Fruit fly (Drosophila melanogaster) whole organism: ENCODE measurements around the gene CG42240.

Source experiments
- CG8478 ChIP-seq: fragments of >200 bp; optimal IDR thresholded peaks from 2 replicates; lab custom pipeline; 2018; ENCODE audit warnings: inconsistent platforms
- Dll ChIP-seq: fragments of >200 bp; optimal IDR thresholded peaks from 2 replicates; lab custom pipeline; 2017
- EcR ChIP-seq, 2 experiments: fragments of >200 bp; optimal IDR thresholded peaks; 2 replicates each; lab custom pipeline; 2017; ENCODE audit warnings: missing biosample characterization in 2 of 2, missing genetic modification characterization in 2 of 2, missing genetic modification reagents in 2 of 2
- pan ChIP-seq: fragments of >200 bp; optimal IDR thresholded peaks from 2 replicates; lab custom pipeline; 2017
- psq ChIP-seq: fragments of >200 bp; optimal IDR thresholded peaks from 2 replicates; lab custom pipeline; 2017
- usp ChIP-seq: fragments of >200 bp; optimal IDR thresholded peaks from 2 replicates; lab custom pipeline; 2017; ENCODE audit warnings: missing biosample characterization, missing genetic modification characterization, mixed read lengths

Gene CG42240

DNA sequence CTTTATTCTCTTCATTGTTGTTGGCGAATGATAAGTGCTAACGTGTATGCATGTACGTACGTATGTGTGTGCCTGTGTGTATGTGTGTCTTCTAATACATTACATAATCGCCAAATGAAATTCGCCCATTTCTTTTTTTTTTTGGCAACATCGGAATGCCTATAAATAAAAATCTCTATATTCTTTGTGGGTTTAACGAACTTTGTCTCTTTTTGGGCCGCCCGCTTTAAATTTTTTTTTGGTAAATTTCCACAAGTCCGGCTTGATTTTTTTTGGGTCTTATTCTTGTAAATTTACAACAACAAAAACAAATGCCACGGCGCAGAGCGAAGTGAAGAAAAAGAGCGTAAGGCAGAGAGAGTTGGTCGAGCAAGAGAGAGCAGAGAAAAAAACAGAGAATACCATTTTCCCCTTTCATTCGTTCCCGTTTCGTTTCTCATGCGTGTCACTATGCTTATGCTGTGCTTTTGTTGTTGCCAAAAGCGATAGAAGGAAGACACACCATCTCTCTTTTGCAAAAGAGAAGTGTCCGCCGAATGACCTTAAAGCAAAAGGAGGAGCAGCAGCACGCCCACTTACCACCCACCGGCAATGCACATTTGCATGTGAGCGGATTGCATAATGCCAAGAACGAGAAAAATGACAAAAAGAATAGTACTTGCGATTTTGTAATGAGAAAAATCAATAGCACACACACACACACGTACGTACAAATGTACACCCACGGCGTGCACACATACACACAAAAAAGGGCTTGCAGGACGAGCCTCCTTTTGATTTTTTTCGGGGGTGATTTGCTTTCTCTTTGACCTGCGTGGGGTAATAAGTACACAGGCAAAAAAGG is 22.3 kb downstream of the CG42240 start:
- TF ChIP-seq EcR (GFP tag; optimal IDR thresholded peaks at IDR 0.05; lab: Kevin White, UChicago) = no peak
- TF ChIP-seq pan (lab: Kevin White, UChicago) = no peak
- no peak for TF ChIP-seq usp (GFP tag; lab: Kevin White, UChicago)
- no peak for TF ChIP-seq Dll (lab: Kevin White, UChicago)
- no peak for TF ChIP-seq CG8478
- TF ChIP-seq psq (lab: Kevin White, UChicago) = no peak

DNA sequence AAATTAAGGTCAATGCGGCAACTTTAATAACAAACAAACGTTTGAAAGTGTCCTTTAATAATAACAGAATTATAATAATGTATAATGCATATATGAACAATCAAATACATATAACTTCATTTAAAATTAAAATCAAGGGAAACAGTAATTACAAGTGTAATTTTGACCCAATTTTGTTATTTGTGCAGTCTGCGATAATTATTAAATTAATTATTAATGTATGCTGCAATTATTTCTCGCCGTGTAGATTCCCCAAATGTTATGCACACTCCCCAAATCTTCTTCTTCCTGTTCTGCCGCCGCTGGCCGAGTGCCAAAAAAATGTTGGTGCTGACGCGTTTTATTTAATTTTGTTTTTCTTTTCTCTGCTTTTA is 23.0 kb downstream of the CG42240 start:
- TF ChIP-seq pan (lab: Kevin White, UChicago) (no peak), EcR (GFP tag; optimal IDR thresholded peaks at IDR 0.05; lab: Kevin White, UChicago) (no peak), usp (GFP tag; lab: Kevin White, UChicago) (no peak)

DNA sequence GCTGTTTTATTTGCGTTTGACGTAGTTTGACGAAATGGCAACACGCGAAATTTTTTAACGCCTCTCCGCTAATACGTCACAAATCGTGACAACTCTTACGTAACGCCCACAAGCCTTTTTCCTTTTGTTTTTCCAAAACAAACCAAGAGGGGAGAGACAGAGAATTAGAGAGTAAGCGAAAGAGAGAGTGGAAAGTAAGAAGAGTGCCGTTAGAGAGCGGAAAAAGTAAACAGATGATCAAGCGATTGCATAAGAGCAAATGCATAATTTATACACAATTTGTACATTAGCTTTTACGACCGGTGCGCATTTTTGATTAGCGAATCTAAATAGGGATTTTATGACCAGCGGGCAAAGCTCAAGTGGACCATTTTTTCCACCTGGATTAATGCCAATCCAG is 23.5 kb downstream of the CG42240 start:
- TF ChIP-seq EcR (GFP tag; optimal IDR thresholded peaks at IDR 0.05; lab: Kevin White, UChicago) (no peak), psq (lab: Kevin White, UChicago) (no peak), usp (GFP tag; lab: Kevin White, UChicago) (no peak), Dll (lab: Kevin White, UChicago) (no peak), pan (lab: Kevin White, UChicago) (no peak), CG8478 (no peak)

DNA sequence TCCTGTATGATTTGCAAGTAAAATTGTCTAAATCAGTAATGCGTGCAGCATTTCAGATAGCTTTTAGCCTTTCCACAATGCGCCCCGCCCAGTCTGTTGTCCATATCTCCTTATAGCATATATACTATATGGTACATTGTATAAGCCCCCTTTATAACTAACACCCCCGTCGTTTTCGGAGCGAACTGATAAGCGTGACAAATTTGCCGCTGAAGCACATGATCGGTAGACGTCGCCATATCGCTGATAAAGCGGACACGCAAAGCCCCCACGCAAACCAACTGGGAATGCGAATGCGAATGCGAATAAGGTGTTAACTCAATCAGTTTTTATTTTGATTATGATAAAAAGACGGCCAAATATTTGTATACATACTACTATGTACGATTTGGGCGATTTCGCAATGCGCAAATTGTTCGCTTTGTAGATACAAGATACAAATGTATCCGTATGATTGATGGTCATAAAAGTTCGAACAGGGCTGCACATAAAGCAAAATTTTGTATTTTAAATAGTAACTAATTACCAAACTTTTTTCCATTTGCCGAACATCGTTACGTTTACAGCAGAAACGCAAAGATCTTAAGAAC is 24.5 kb downstream of the CG42240 start:
- TF ChIP-seq CG8478 = no peak
- TF ChIP-seq usp (GFP tag; lab: Kevin White, UChicago) = no peak
- no peak for TF ChIP-seq Dll (lab: Kevin White, UChicago)
- no peak for TF ChIP-seq pan (lab: Kevin White, UChicago)

DNA sequence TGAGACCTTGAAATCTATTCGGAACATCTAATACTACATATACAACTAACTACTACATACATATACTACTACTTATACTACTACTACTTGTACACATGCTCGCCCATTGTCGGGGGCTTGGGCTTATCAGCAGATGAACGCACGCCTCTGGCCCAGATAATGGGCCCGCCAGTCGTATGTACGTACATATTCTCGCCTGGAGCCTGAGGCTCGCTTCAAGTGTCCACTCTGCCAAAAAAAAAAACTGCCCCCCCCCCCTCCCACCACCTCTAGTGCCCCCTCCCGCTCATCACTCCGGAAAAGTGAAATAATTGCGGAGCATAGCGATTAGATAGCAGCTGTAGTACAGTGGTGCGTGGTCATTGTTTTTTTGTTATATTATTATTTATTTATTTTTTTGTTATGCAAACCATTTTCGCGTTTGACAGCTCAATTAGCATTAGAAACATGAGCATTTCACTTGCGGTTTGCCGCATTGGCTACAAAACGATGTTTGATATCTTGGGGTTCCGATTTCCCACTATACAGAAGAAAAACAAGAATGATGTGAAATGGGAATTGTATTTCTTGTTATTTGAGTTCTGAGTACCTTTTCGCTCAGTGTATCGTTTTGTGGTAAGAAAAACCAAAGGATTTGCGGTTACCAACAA is 26.2 kb downstream of the CG42240 start:
- TF ChIP-seq psq (lab: Kevin White, UChicago) = no peak
- no peak for TF ChIP-seq EcR (GFP tag; optimal IDR thresholded peaks at IDR 0.05; lab: Kevin White, UChicago)
- no peak for TF ChIP-seq CG8478
- TF ChIP-seq usp (GFP tag; lab: Kevin White, UChicago) = no peak
- no peak for TF ChIP-seq pan (lab: Kevin White, UChicago)
- no peak for TF ChIP-seq Dll (lab: Kevin White, UChicago)

DNA sequence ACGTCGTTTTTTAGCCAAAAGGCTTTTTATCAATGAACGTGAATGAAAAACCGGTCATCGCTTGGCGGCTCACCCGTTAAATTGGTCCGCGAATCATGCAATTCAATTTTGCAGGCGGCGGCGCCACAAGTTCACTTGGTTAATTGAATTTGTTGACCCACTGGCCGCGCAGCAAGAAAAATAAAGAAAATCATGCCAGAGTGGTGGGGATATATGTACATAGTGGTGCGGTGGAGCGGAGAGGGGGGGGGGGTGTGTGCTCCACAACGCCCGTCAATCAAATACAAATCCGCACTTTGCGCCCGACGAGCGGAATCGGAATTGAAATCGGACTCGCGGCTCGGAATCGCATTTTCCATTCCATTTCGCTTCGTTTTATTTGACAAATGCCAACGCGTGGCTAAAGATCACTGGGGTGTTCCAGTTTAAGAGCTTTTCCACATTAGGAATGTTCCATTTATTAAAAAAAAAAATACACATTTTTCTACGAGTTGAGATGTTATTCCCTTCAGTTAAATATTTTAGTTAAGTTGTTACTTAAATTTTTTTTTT is 26.9 kb downstream of the CG42240 start:
- no peak for TF ChIP-seq CG8478
- no peak for TF ChIP-seq usp (GFP tag; lab: Kevin White, UChicago)
- no peak for TF ChIP-seq EcR (GFP tag; optimal IDR thresholded peaks at IDR 0.05; lab: Kevin White, UChicago)
- no peak for TF ChIP-seq Dll (lab: Kevin White, UChicago)
- TF ChIP-seq pan (lab: Kevin White, UChicago) = no peak
- TF ChIP-seq psq (lab: Kevin White, UChicago) = no peak

DNA sequence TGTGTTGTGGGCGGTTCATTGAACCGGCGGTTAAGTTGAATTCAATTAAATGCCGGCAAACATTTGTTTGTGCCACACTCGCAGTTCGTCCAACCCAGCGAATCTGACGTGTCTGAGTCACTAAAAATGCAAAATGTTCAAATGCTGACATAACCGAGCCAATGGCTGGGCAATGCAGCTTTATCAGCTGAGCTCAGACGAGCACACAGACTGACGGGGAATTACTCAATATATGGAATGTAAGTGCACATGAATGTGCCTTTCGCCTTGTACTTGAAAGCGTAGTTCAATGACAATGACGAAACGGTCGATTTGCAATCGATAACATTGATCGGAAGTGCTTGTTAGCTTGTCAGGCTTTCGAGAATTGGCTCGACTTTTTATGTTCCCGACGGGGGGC is 27.6 kb downstream of the CG42240 start:
- no peak for TF ChIP-seq CG8478
- TF ChIP-seq EcR (GFP tag; optimal IDR thresholded peaks at IDR 0.05; lab: Kevin White, UChicago) = no peak
- no peak for TF ChIP-seq psq (lab: Kevin White, UChicago)
- no peak for TF ChIP-seq Dll (lab: Kevin White, UChicago)
- TF ChIP-seq usp (GFP tag; lab: Kevin White, UChicago) = no peak
- TF ChIP-seq pan (lab: Kevin White, UChicago) = no peak

DNA sequence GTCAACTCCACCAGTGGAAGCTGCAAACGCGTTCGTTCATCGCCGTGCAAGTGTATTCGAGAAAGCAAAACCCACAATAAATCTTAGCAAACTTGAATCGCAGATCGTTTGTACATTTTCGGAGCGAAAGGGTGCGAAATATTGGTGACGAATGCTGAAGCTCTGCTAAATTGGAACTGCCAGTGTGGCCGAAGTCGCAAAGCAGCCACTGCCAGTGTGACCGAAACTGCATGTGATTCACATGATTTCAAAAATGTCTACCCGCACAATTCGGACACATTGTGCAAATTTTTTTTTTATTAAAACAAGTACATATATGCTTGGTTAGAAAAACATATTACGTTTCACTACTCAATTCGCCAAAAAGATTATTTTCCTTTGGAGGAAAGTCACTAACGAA is 30.6 kb downstream of the CG42240 start:
- TF ChIP-seq CG8478 (no peak), EcR (GFP tag; optimal IDR thresholded peaks at IDR 0.05; lab: Kevin White, UChicago) (no peak), usp (GFP tag; lab: Kevin White, UChicago) (no peak), pan (lab: Kevin White, UChicago) (no peak), psq (lab: Kevin White, UChicago) (no peak), Dll (lab: Kevin White, UChicago) (no peak)

DNA sequence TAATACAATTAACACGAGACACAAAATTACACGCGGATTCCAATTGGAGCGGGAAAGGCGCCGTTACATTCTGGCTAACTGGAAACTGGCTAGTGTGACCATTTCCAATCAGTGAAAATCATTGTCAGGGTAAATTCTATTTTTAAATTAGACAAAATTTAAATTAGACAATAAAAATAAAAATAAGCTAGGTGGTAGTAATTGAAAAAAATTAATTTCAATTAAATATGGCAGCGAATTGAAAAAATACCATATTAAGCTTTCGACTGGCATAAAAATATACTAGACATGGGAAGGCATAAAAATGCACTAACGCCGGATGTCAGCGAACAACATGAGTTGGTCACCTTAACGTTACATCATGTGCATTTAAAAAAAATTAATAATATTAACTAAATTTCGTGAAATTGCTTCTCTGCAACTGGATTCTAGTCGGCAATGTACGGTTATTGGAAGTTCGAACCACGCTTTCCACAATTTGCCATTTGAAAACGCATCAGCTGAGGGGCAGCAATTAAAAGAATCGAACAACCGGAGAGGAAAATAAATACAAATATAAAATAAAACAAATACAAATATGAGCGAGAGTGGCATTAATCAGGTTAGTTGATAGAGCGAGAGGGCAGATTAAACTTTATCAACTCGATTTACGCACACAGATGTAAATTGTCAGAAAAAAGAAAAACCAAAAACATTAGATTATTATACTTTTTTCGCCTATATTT is 35.2 kb downstream of the CG42240 start, which contains the start of the genes swa and Marf:
Gene swa (minus strand): TSS at position 77 of the 725 bp plus-strand sequence.
Gene Marf (plus strand): TSS at position 318 of the 725 bp plus-strand sequence.
- no peak for TF ChIP-seq Dll (lab: Kevin White, UChicago)
- TF ChIP-seq usp (GFP tag; lab: Kevin White, UChicago) = no peak
- no peak for TF ChIP-seq psq (lab: Kevin White, UChicago)
- no peak for TF ChIP-seq EcR (GFP tag; optimal IDR thresholded peaks at IDR 0.05; lab: Kevin White, UChicago)

DNA sequence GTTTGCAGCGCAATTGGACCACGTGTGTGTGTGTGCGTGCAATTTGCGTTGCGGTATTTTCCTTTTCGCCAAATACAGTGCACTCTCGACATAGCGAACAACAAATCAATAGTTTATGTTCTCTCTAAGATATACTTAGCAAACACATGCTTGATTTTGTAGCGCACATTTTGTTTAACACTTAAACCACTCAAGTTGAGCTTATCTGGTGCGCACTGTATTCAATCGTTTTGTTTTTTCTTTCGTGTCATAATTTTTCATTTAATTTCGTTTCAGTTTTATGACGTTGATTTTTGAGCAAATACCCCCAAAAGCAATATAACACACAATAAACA is 35.7 kb downstream of the CG42240 start:
- TF ChIP-seq CG8478 (no peak), EcR (GFP tag; optimal IDR thresholded peaks at IDR 0.05; lab: Kevin White, UChicago) (no peak), pan (lab: Kevin White, UChicago) (no peak), psq (lab: Kevin White, UChicago) (no peak), usp (GFP tag; lab: Kevin White, UChicago) (no peak), Dll (lab: Kevin White, UChicago) (no peak)

DNA sequence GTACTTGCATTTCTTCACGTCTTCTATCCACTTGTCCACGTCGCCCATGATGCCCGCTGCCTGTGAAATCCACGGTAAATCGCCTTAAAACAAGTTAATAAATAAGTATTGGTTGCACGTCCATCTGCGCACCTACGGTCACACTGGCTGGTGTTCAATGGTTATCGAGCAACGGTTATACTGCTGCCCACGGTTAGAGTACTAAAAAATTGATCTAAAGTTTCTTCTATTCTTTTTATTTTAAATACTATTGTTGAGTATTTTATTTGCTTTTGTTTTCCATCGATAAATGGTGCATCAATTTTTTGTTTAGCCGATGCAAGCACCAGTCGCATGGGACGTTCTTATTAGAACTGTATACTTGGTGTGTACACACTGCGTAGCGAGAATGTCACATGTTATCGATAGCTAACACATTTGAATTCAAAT is 42.1 kb downstream of the CG42240 start, which contains the start of gene PpV:
Gene PpV (minus strand): TSS at position 147 of the 429 bp plus-strand sequence.
- no peak for TF ChIP-seq CG8478
- no peak for TF ChIP-seq Dll (lab: Kevin White, UChicago)
- TF ChIP-seq psq (lab: Kevin White, UChicago) = no peak
